Fruit fly (Drosophila melanogaster) whole organism, embryonic: ENCODE results near the gene CG15717.
A peak's percentile ranks its signal among the peaks of the same experiment; 100 is the strongest.

ENCODE experiments used
- Abd-B ChIP-seq: fragments of 200-800 bp; sonication (Bioruptor generic); optimal IDR thresholded peaks from 2 replicates; lab custom pipeline; 2018; ENCODE audit warnings: missing biosample characterization, mild to moderate bottlenecking, missing genetic modification characterization, moderate library complexity
- Antp ChIP-seq: fragments of 200-800 bp; sonication (Bioruptor generic); optimal IDR thresholded peaks from 3 replicates; lab custom pipeline; 2016; ENCODE audit warnings: missing biosample characterization, missing genetic modification characterization
- Bgb ChIP-seq: fragments of 200-800 bp; sonication (Bioruptor generic); IDR thresholded peaks from 2 replicates; pipeline ENCODE4 v1.3.6; 2022; ENCODE audit warnings: missing biosample characterization, missing genetic modification characterization; ENCODE audit not compliant: partially characterized antibody
- CG10267 ChIP-seq: fragments of 200-800 bp; sonication (Bioruptor generic); optimal IDR thresholded peaks from 2 replicates; lab custom pipeline; 2018; ENCODE audit warnings: missing biosample characterization, mild to moderate bottlenecking, missing genetic modification characterization, moderate library complexity
- CG11723 ChIP-seq: fragments of 200-800 bp; sonication (Bioruptor generic); optimal IDR thresholded peaks from 2 replicates; lab custom pipeline; 2017; ENCODE audit warnings: missing biosample characterization, mild to moderate bottlenecking, missing genetic modification characterization
- CG12155 ChIP-seq: fragments of 200-800 bp; sonication (Bioruptor generic); optimal IDR thresholded peaks from 3 replicates; lab custom pipeline; 2016; ENCODE audit warnings: missing biosample characterization, missing genetic modification characterization
- CG12219 ChIP-seq: fragments of 200-800 bp; sonication (Bioruptor generic); optimal IDR thresholded peaks from 3 replicates; lab custom pipeline; 2018; ENCODE audit warnings: missing biosample characterization, mild to moderate bottlenecking, missing genetic modification characterization
- CG12391 ChIP-seq: fragments of 200-800 bp; sonication (Bioruptor generic); optimal IDR thresholded peaks from 3 replicates; lab custom pipeline; 2018; ENCODE audit warnings: missing biosample characterization, mild to moderate bottlenecking, missing genetic modification characterization, moderate library complexity
- CG13287 ChIP-seq: fragments of 200-800 bp; sonication (Bioruptor generic); IDR thresholded peaks from 2 replicates; pipeline ENCODE4 v1.3.6; 2022; ENCODE audit warnings: missing biosample characterization, missing genetic modification characterization; ENCODE audit not compliant: partially characterized antibody
- CG13775 ChIP-seq: fragments of 200-800 bp; sonication (Bioruptor generic); optimal IDR thresholded peaks from 3 replicates; lab custom pipeline; 2017; ENCODE audit warnings: missing biosample characterization, mild to moderate bottlenecking, missing genetic modification characterization
- CG14441 ChIP-seq: fragments of 200-800 bp; sonication (Bioruptor generic); IDR thresholded peaks from 2 replicates; pipeline ENCODE4 v1.3.6; 2022; ENCODE audit warnings: missing biosample characterization, missing genetic modification characterization
- CG14710 ChIP-seq: fragments of 200-800 bp; sonication (Bioruptor generic); optimal IDR thresholded peaks from 3 replicates; lab custom pipeline; 2019; ENCODE audit warnings: missing biosample characterization, mild to moderate bottlenecking, missing genetic modification characterization, moderate library complexity
- CG14860 ChIP-seq: fragments of 200-800 bp; sonication (Bioruptor generic); IDR thresholded peaks from 3 replicates; pipeline ENCODE4 v1.3.6; 2022; ENCODE audit warnings: missing biosample characterization, missing genetic modification characterization; ENCODE audit not compliant: partially characterized antibody
- CG15696 ChIP-seq: fragments of 200-800 bp; sonication (Bioruptor generic); optimal IDR thresholded peaks from 2 replicates; lab custom pipeline; 2019; ENCODE audit warnings: missing biosample characterization, mild to moderate bottlenecking, missing genetic modification characterization, moderate library complexity
- CG17186 ChIP-seq: fragments of 200-800 bp; sonication (Bioruptor generic); optimal IDR thresholded peaks from 3 replicates; lab custom pipeline; 2017; ENCODE audit warnings: missing biosample characterization, missing genetic modification reagents, missing genetic modification characterization
- CG18262 ChIP-seq: fragments of 200-800 bp; optimal IDR thresholded peaks from 3 replicates; lab custom pipeline; 2019; ENCODE audit warnings: missing biosample characterization, mild to moderate bottlenecking, missing genetic modification characterization, moderate library complexity
- CG18619 ChIP-seq: fragments of 200-800 bp; sonication (Bioruptor generic); optimal IDR thresholded peaks from 3 replicates; lab custom pipeline; 2017; ENCODE audit warnings: missing biosample characterization, mild to moderate bottlenecking, missing genetic modification characterization
- CG2202 ChIP-seq: fragments of 200-800 bp; sonication (Bioruptor generic); optimal IDR thresholded peaks from 2 replicates; lab custom pipeline; 2018; ENCODE audit warnings: missing biosample characterization, mild to moderate bottlenecking, missing genetic modification characterization
- CG2678 ChIP-seq: fragments of 200-800 bp; sonication (Bioruptor generic); optimal IDR thresholded peaks from 3 replicates; lab custom pipeline; 2019; ENCODE audit warnings: missing biosample characterization, mild to moderate bottlenecking, missing genetic modification characterization, moderate library complexity
- CG34422 ChIP-seq: fragments of 200-800 bp; sonication (Bioruptor generic); IDR thresholded peaks from 3 replicates; pipeline ENCODE4 v1.3.6; 2022; ENCODE audit warnings: missing biosample characterization, missing genetic modification characterization
- CG6272 ChIP-seq: fragments of 200-800 bp; sonication (Bioruptor generic); IDR thresholded peaks from 2 replicates; pipeline ENCODE4 v1.3.6; 2022; ENCODE audit warnings: missing biosample characterization, missing genetic modification characterization
- CG8765 ChIP-seq: fragments of 200-800 bp; sonication (Bioruptor generic); IDR thresholded peaks from 2 replicates; pipeline ENCODE4 v1.3.6; 2022; ENCODE audit warnings: missing biosample characterization, missing genetic modification characterization
- CG9215 ChIP-seq: fragments of 200-800 bp; sonication (Bioruptor generic); IDR thresholded peaks from 2 replicates; pipeline ENCODE4 v1.3.6; 2022; ENCODE audit warnings: missing biosample characterization, missing genetic modification characterization
- CG9609 ChIP-seq: fragments of 200-800 bp; sonication (Bioruptor generic); optimal IDR thresholded peaks from 3 replicates; lab custom pipeline; 2016; ENCODE audit warnings: missing biosample characterization, missing genetic modification characterization
- CG9727 ChIP-seq: fragments of 200-800 bp; sonication (Bioruptor generic); optimal IDR thresholded peaks from 3 replicates; lab custom pipeline; 2017; ENCODE audit warnings: missing biosample characterization, mild to moderate bottlenecking, missing genetic modification characterization
- CG9817 ChIP-seq: fragments of 200-800 bp; sonication (Bioruptor generic); optimal IDR thresholded peaks from 2 replicates; lab custom pipeline; 2018; ENCODE audit warnings: missing biosample characterization, mild to moderate bottlenecking, missing genetic modification characterization, moderate library complexity
- CoRest ChIP-seq: fragments of 200-800 bp; sonication (Bioruptor generic); optimal IDR thresholded peaks from 3 replicates; lab custom pipeline; 2018; ENCODE audit warnings: missing biosample characterization, mild to moderate bottlenecking, missing genetic modification characterization, moderate library complexity
- Dll ChIP-seq: fragments of 200-800 bp; sonication (Bioruptor generic); IDR thresholded peaks from 4 replicates; pipeline ENCODE4 v1.3.6; 2022; ENCODE audit warnings: missing biosample characterization, missing genetic modification characterization; ENCODE audit not compliant: partially characterized antibody
- E2f1 ChIP-seq: fragments of 200-800 bp; sonication (Bioruptor generic); IDR thresholded peaks from 2 replicates; pipeline ENCODE4 v1.3.6; 2022; ENCODE audit warnings: missing biosample characterization, missing genetic modification characterization
- E2f2 ChIP-seq: fragments of 200-800 bp; sonication (Bioruptor generic); IDR thresholded peaks from 2 replicates; pipeline ENCODE4 v1.3.6; 2022; ENCODE audit warnings: missing biosample characterization, missing genetic modification characterization
- Fer1 ChIP-seq: fragments of 200-800 bp; sonication (Bioruptor generic); optimal IDR thresholded peaks from 2 replicates; lab custom pipeline; 2017; ENCODE audit warnings: missing biosample characterization, mild to moderate bottlenecking, missing genetic modification characterization
- HmgZ ChIP-seq: fragments of 200-800 bp; sonication (Bioruptor generic); optimal IDR thresholded peaks from 2 replicates; lab custom pipeline; 2018; ENCODE audit warnings: missing biosample characterization, mild to moderate bottlenecking, missing genetic modification characterization
- Meics ChIP-seq: fragments of 200-800 bp; sonication (Bioruptor generic); optimal IDR thresholded peaks from 2 replicates; lab custom pipeline; 2017; ENCODE audit warnings: missing biosample characterization, mild to moderate bottlenecking, missing genetic modification characterization
- Myb ChIP-seq: fragments of 200-800 bp; sonication (Bioruptor generic); optimal IDR thresholded peaks from 2 replicates; lab custom pipeline; 2016; ENCODE audit warnings: missing biosample characterization, missing genetic modification characterization
- Scr ChIP-seq: fragments of 200-800 bp; sonication (Bioruptor generic); IDR thresholded peaks from 2 replicates; pipeline ENCODE4 v1.3.6; 2022; ENCODE audit warnings: missing biosample characterization, missing genetic modification characterization; ENCODE audit not compliant: partially characterized antibody
- cad ChIP-seq: fragments of >200 bp; optimal IDR thresholded peaks from 2 replicates; lab custom pipeline; 2017; ENCODE audit warnings: missing biosample characterization, missing genetic modification characterization
- croc ChIP-seq: fragments of 200-800 bp; sonication (Bioruptor generic); conservative IDR thresholded peaks from 3 replicates; pipeline ENCODE4 v1.3.6; 2022; ENCODE audit warnings: missing biosample characterization, missing genetic modification characterization
- dmrt99B ChIP-seq: fragments of 200-800 bp; sonication (Bioruptor generic); optimal IDR thresholded peaks from 2 replicates; lab custom pipeline; 2018; ENCODE audit warnings: missing biosample characterization, mild to moderate bottlenecking, missing genetic modification characterization, moderate library complexity
- esg ChIP-seq: fragments of 200-800 bp; sonication (Bioruptor generic); conservative IDR thresholded peaks from 2 replicates; pipeline ENCODE4 v1.3.6; 2022; ENCODE audit warnings: missing biosample characterization, missing genetic modification characterization
- ken ChIP-seq: fragments of 200-800 bp; sonication (Bioruptor generic); IDR thresholded peaks from 3 replicates; pipeline ENCODE4 v1.3.6; 2022; ENCODE audit warnings: missing biosample characterization, missing genetic modification characterization
- lbe ChIP-seq: fragments of 200-800 bp; sonication (Bioruptor generic); optimal IDR thresholded peaks from 2 replicates; lab custom pipeline; 2016; ENCODE audit warnings: missing biosample characterization, mild to moderate bottlenecking, missing genetic modification characterization
- mld ChIP-seq: fragments of 200-800 bp; sonication (Bioruptor generic); IDR thresholded peaks from 3 replicates; pipeline ENCODE4 v1.3.6; 2022; ENCODE audit warnings: missing biosample characterization, missing genetic modification characterization; ENCODE audit not compliant: partially characterized antibody
- run ChIP-seq: fragments of 200-800 bp; sonication (Bioruptor generic); optimal IDR thresholded peaks from 3 replicates; lab custom pipeline; 2018; ENCODE audit warnings: missing biosample characterization, mild to moderate bottlenecking, missing genetic modification characterization
- sens ChIP-seq: fragments of 200-800 bp; sonication (Bioruptor generic); peaks from one replicate; lab custom pipeline; 2016; ENCODE audit warnings: missing biosample characterization, missing genetic modification characterization
- shn ChIP-seq: fragments of 200-800 bp; sonication (Bioruptor generic); optimal IDR thresholded peaks from 3 replicates; lab custom pipeline; 2016; ENCODE audit warnings: missing biosample characterization, missing genetic modification characterization
- twi ChIP-seq: fragments of 200-800 bp; optimal IDR thresholded peaks from 2 replicates; lab custom pipeline; 2019; ENCODE audit warnings: missing biosample characterization, mild to moderate bottlenecking, missing genetic modification characterization, moderate library complexity
- unpg ChIP-seq: fragments of 200-800 bp; sonication (Bioruptor generic); optimal IDR thresholded peaks from 3 replicates; lab custom pipeline; 2018; ENCODE audit warnings: missing biosample characterization, mild to moderate bottlenecking, missing genetic modification characterization, moderate library complexity
- zfh2 ChIP-seq: fragments of 200-800 bp; sonication (Bioruptor generic); optimal IDR thresholded peaks from 2 replicates; lab custom pipeline; 2016; ENCODE audit warnings: missing biosample characterization, missing genetic modification characterization

CG15717 gene

DNA sequence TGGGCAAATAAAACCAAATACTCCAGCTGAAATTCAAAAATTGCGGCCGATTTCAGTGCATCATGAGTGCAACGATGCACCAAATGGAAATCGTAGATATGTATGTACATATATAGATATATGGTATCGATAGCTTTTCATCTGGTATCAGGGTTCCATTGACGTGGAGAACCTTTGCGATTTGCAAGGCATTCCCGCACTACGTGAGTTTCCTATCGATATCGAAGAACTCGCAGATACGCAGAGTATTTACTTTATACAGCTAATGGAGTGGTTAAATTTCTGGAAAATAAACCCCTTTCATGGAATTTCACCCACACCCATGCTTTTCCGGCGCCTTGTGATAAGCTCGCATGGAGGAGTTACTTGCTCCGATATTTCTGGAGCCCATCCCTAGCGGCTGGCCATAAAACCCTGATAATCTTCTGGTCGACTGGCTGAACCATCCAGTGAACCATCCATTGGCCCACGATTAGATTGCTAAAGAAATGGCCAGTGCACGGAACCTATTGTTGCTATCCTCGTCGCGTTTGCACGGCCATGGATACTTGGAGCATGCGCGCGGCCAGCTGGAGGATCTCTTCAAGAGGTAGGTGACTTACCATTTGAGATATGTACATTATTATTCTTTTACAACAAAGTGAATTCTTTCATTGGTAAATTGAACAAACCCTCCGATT is 34.5 kb upstream of the CG15717 start, which contains the start of gene CG2200 (continued):
- TF ChIP-seq CG14441 (GFP tag; lab: Robert Waterston, UW): peak; percentile 51; the same call in 1 of the 2 replicates
- TF ChIP-seq E2f1 (GFP tag; lab: Robert Waterston, UW): 0 out of 2 replicates have a peak, but pooled peaks have one; percentile 10
- no peak for TF ChIP-seq CG15696 (tag; lab: Kevin White, UChicago)
- peak; percentile 13 for TF ChIP-seq CG9609 (GFP tag; lab: Kevin White, UChicago)
- TF ChIP-seq croc (GFP tag; lab: Robert Waterston, UW): no peak
- TF ChIP-seq E2f2: peak; percentile 73
- TF ChIP-seq CG12155: peak; percentile 26
- peak; percentile 31 for TF ChIP-seq Meics (GFP tag; lab: Kevin White, UChicago)
- peak; percentile 53; the same call in 1 of the 3 replicates for TF ChIP-seq ken (GFP tag; lab: Robert Waterston, UW)
- no peak for TF ChIP-seq CG2202 (tag; lab: Kevin White, UChicago)
- TF ChIP-seq CG8765 (GFP tag; lab: Robert Waterston, UW): no peak
- TF ChIP-seq CG14860 (GFP tag; lab: Robert Waterston, UW): peak; percentile 86
- TF ChIP-seq CoRest (tag; lab: Kevin White, UChicago): peak; percentile 34
- TF ChIP-seq Antp: peak; percentile 37
- TF ChIP-seq CG11723 (GFP tag; lab: Kevin White, UChicago): peak; percentile 10
- peak; percentile 16 for TF ChIP-seq Myb (GFP tag; lab: Kevin White, UChicago)
- TF ChIP-seq twi (tag; lab: Kevin White, UChicago): no peak
- peak; percentile 89 for TF ChIP-seq Dll (GFP tag; lab: Robert Waterston, UW)
- TF ChIP-seq CG2678 (tag; lab: Kevin White, UChicago): peak; percentile 26
- TF ChIP-seq CG12219 (GFP tag; lab: Kevin White, UChicago): no peak
- TF ChIP-seq Abd-B: peak; percentile 44
- peak; percentile 3 for TF ChIP-seq CG9817 (tag; lab: Kevin White, UChicago)
- TF ChIP-seq sens (GFP tag; lab: Kevin White, UChicago): peak; percentile 85
- TF ChIP-seq CG18619 (GFP tag; lab: Kevin White, UChicago): peak; percentile 3
- peak; percentile 88 for TF ChIP-seq Scr (GFP tag; lab: Robert Waterston, UW)
- peak; percentile 10 for TF ChIP-seq dmrt99B (tag; lab: Kevin White, UChicago)
- peak; percentile 39 for TF ChIP-seq CG14710
- peak; percentile 23 for TF ChIP-seq CG13775 (GFP tag; lab: Kevin White, UChicago)
- TF ChIP-seq CG17186: no peak
- peak; percentile 13 for TF ChIP-seq cad (GFP tag; lab: Kevin White, UChicago)
- peak; percentile 23 for TF ChIP-seq Fer1 (GFP tag; lab: Kevin White, UChicago)
- TF ChIP-seq CG18262 (tag; lab: Kevin White, UChicago): peak; percentile 29
- TF ChIP-seq CG34422: 0 out of 3 replicates have a peak, but pooled peaks have one; percentile 51
- peak; percentile 9 for TF ChIP-seq CG10267 (tag; lab: Kevin White, UChicago)
- TF ChIP-seq CG6272 (GFP tag; lab: Robert Waterston, UW): peak; percentile 45; the same call in 1 of the 2 replicates
- TF ChIP-seq CG13287: peak; percentile 82
- peak; percentile 9 for TF ChIP-seq CG9727 (GFP tag; lab: Kevin White, UChicago)
- peak; percentile 7 for TF ChIP-seq shn (GFP tag; lab: Kevin White, UChicago)
- peak; percentile 28 for TF ChIP-seq zfh2
- TF ChIP-seq run (tag; lab: Kevin White, UChicago): no peak
- peak; percentile 54 for TF ChIP-seq HmgZ
- peak; percentile 42 for TF ChIP-seq CG12391 (tag; lab: Kevin White, UChicago)
- peak; percentile 16 for TF ChIP-seq unpg
- peak; percentile 69; the same call in 2 of the 3 replicates for TF ChIP-seq mld (GFP tag; lab: Robert Waterston, UW)
- peak; percentile 71 for TF ChIP-seq lbe (GFP tag; lab: Kevin White, UChicago)
- peak; percentile 18; the same call in 1 of the 2 replicates for TF ChIP-seq CG9215 (GFP tag; lab: Robert Waterston, UW)
- peak; percentile 83 for TF ChIP-seq Bgb
- TF ChIP-seq esg (GFP tag; lab: Robert Waterston, UW): no peak
